Worm (Caenorhabditis elegans): ENCODE measurements around the gene lig-1.

DNA sequence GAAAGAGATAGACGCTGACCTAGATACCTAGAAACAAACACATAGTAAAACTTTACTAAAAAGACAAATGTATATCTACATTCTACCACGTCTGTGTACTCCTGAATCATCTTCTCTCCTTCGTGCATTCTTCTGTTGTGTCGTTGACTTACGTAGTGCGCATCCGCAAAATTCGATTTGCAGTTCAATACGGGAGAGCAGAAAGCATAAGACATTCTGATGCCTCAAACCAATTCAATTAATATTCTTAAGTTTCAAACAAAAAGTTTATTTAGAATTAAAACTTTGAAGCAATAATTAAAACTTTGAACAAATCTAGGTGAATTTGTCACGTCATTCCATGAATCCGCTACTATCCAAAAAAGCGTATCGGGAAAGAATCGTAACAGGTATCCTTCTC, 2.9 kb downstream of the lig-1 start:
- TF ChIP-seq lin-39 (tag; optimal IDR thresholded peaks at IDR 0.05) (no peak), unc-62 (GFP tag; optimal IDR thresholded peaks at IDR 0.05 in 1 of 2) (no peak), unc-62 (tag; optimal IDR thresholded peaks at IDR 0.05) (no peak), mep-1 (tag; optimal IDR thresholded peaks at IDR 0.05) (no peak), unc-39 (tag; optimal IDR thresholded peaks at IDR 0.05) (no peak)
